Fruit fly (Drosophila melanogaster): Measurements from ENCODE around the gene Nf-YB.

dm6 chr2L:19769703-19770102 is 33.9 kb downstream of the Nf-YB start:
- no peak for TF ChIP-seq EcR (GFP tag; optimal IDR thresholded peaks at IDR 0.05)
- TF ChIP-seq Ets98B (GFP tag; IDR thresholded peaks at IDR 0.05): no peak
- TF ChIP-seq CG34367 (tag; optimal IDR thresholded peaks at IDR 0.05): no peak
- TF ChIP-seq CG14655 (GFP tag; optimal IDR thresholded peaks at IDR 0.05): no peak
- no peak for TF ChIP-seq gl (tag; optimal IDR thresholded peaks at IDR 0.05)

All from whole organism, pupa.